Worm (Caenorhabditis elegans): Measurements from ENCODE around the gene srw-79.

DNA sequence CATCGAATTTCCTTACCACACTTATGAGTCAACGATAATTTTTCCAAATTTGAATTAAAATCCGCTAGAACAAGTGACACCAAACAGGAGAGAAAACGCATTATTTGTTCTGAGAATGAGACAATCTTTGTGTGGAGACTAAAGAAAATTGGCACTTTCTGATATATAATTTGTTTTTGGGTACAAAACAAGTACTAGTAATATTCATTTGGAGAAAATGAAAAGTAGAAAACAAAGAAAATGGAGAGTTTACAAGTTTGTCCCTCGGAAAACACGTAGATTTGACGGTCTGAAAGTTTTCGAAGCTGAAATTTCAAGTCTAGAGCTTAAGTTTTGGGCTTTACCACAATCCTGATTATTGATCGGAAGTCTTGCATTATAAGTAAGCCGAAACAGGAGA is 5.8 kb upstream of the srw-79 start, which contains the start of gene irld-66:
- TF ChIP-seq nhr-25 (tag; optimal IDR thresholded peaks at IDR 0.05), result no peak
- no peak for TF ChIP-seq R02D3.7 (tag; optimal IDR thresholded peaks at IDR 0.05)
- no peak for TF ChIP-seq ama-1 (optimal IDR thresholded peaks at IDR 0.05)
- TF ChIP-seq nhr-28 (tag; optimal IDR thresholded peaks at IDR 0.05), result no peak
- TF ChIP-seq elt-1 (tag; optimal IDR thresholded peaks at IDR 0.05), result no peak
- TF ChIP-seq sea-2 (GFP tag; optimal IDR thresholded peaks at IDR 0.05), result no peak
- TF ChIP-seq nhr-23 (tag; optimal IDR thresholded peaks at IDR 0.05), result no peak
- no peak for TF ChIP-seq jun-1 (tag; optimal IDR thresholded peaks at IDR 0.05)
- TF ChIP-seq egl-27 (tag; optimal IDR thresholded peaks at IDR 0.05), result no peak
- no peak for TF ChIP-seq nhr-12 (tag; optimal IDR thresholded peaks at IDR 0.05)

Measured in whole organism, L3 larva.